Comparison of ENCODE assay signal across 1 fruit fly cellular context in genomic region chr3L:614751-615424, dm6.
TF ChIP-seq lines count a peak whose summit lies in the region.

No protein-coding gene starts in this region.

TF ChIP-seq in whole organism, embryonic, 481 proteins besides CTCF, POLR2A, EP300 and RAD21 (continued from another document and continues in another):
- TF ChIP-seq CG18764 (GFP tag; optimal IDR thresholded peaks at IDR 0.05; lab: Kevin White, UChicago) (peak; percentile 1), CG11456 (GFP tag; IDR thresholded peaks at IDR 0.05; lab: Robert Waterston, UW) (0 out of 3 replicates have a peak, but pooled peaks have one; percentile 39), Trl (optimal IDR thresholded peaks at IDR 0.05; lab: Kevin White, UChicago) (no peak), Trl (GFP tag; optimal IDR thresholded peaks at IDR 0.05; lab: Kevin White, UChicago) (no peak), Dip2 (GFP tag; IDR thresholded peaks at IDR 0.05; lab: Robert Waterston, UW) (no peak), CG31224 (GFP tag; IDR thresholded peaks at IDR 0.05; lab: Robert Waterston, UW) (no peak), Awh (GFP tag; IDR thresholded peaks at IDR 0.05; lab: Robert Waterston, UW) (peak; percentile 77), pzg (GFP tag; optimal IDR thresholded peaks at IDR 0.05; lab: Kevin White, UChicago) (no peak), CG8765 (GFP tag; IDR thresholded peaks at IDR 0.05; lab: Robert Waterston, UW) (no peak), caup (GFP tag; optimal IDR thresholded peaks at IDR 0.05; lab: Kevin White, UChicago; ENCODE audit: severe bottlenecking) (no peak), D (optimal IDR thresholded peaks at IDR 0.05; lab: Kevin White, UChicago) (no peak), D (GFP tag; optimal IDR thresholded peaks at IDR 0.05; lab: Kevin White, UChicago) (no peak), CG10209 (GFP tag; optimal IDR thresholded peaks at IDR 0.05; lab: Kevin White, UChicago) (peak; percentile 85), CG2202 (tag; optimal IDR thresholded peaks at IDR 0.05; lab: Kevin White, UChicago) (peak; percentile 43), CHES-1-like (GFP tag; optimal IDR thresholded peaks at IDR 0.05; lab: Kevin White, UChicago) (no peak), Hmx (GFP tag; optimal IDR thresholded peaks at IDR 0.05; lab: Kevin White, UChicago) (no peak), cad (GFP tag; optimal IDR thresholded peaks at IDR 0.05; lab: Kevin White, UChicago) (no peak), ind (GFP tag; optimal IDR thresholded peaks at IDR 0.05; lab: Kevin White, UChicago) (no peak), fru (optimal IDR thresholded peaks at IDR 0.05; lab: Kevin White, UChicago) (no peak), CG10543 (GFP tag; optimal IDR thresholded peaks at IDR 0.05; lab: Kevin White, UChicago) (peak; percentile 56), HmgZ (tag; optimal IDR thresholded peaks at IDR 0.05; lab: Kevin White, UChicago) (peak; percentile 39), fu2 (GFP tag; optimal IDR thresholded peaks at IDR 0.05; lab: Kevin White, UChicago) (no peak), CG4707 (GFP tag; optimal IDR thresholded peaks at IDR 0.05; lab: Kevin White, UChicago) (peak; percentile 46), Lhr (GFP tag; optimal IDR thresholded peaks at IDR 0.05; lab: Kevin White, UChicago) (peak; percentile 4), crc (GFP tag; optimal IDR thresholded peaks at IDR 0.05; lab: Kevin White, UChicago) (no peak), CG9876 (GFP tag; optimal IDR thresholded peaks at IDR 0.05; lab: Kevin White, UChicago) (no peak), hkb (optimal IDR thresholded peaks at IDR 0.05; lab: Kevin White, UChicago) (no peak), hkb (GFP tag; IDR thresholded peaks at IDR 0.05; lab: Robert Waterston, UW) (peak; percentile 72), CG6683 (GFP tag; optimal IDR thresholded peaks at IDR 0.05; lab: Kevin White, UChicago) (no peak), ara (GFP tag; IDR thresholded peaks at IDR 0.05; lab: Robert Waterston, UW) (peak; percentile 47; the same call in 1 of the 2 replicates), CG9437 (GFP tag; optimal IDR thresholded peaks at IDR 0.05; lab: Kevin White, UChicago) (no peak), CG15073 (GFP tag; optimal IDR thresholded peaks at IDR 0.05; lab: Kevin White, UChicago) (no peak), bab2 (GFP tag; optimal IDR thresholded peaks at IDR 0.05; lab: Kevin White, UChicago) (no peak), Ravus (GFP tag; IDR thresholded peaks at IDR 0.05; lab: Robert Waterston, UW) (no peak), tup (GFP tag; optimal IDR thresholded peaks at IDR 0.05; lab: Kevin White, UChicago) (no peak), Ada2b (GFP tag; IDR thresholded peaks at IDR 0.05; lab: Robert Waterston, UW) (no peak), CG3847 (GFP tag; IDR thresholded peaks at IDR 0.05; lab: Robert Waterston, UW) (no peak), dati (GFP tag; IDR thresholded peaks at IDR 0.05; lab: Robert Waterston, UW) (no peak), Bgb (GFP tag; IDR thresholded peaks at IDR 0.05; lab: Robert Waterston, UW; ENCODE audit: partially characterized antibody) (0 out of 2 replicates have a peak, but pooled peaks have one; percentile 40), unpg (GFP tag; optimal IDR thresholded peaks at IDR 0.05; lab: Kevin White, UChicago) (peak; percentile 16), MBD-R2 (GFP tag; IDR thresholded peaks at IDR 0.05; lab: Robert Waterston, UW) (peak; percentile 29; the same call in 1 of the 2 replicates), Jarid2 (GFP tag; optimal IDR thresholded peaks at IDR 0.05; lab: Kevin White, UChicago) (no peak), Sry-β (GFP tag; optimal IDR thresholded peaks at IDR 0.05; lab: Kevin White, UChicago) (no peak), gem (tag; optimal IDR thresholded peaks at IDR 0.05; lab: Kevin White, UChicago) (no peak), MTF-1 (GFP tag; optimal IDR thresholded peaks at IDR 0.05; lab: Kevin White, UChicago; ENCODE audit: borderline replicate concordance) (peak; percentile 47), CG14710 (tag; optimal IDR thresholded peaks at IDR 0.05; lab: Kevin White, UChicago) (no peak), mirr (GFP tag; optimal IDR thresholded peaks at IDR 0.05; lab: Kevin White, UChicago) (peak; percentile 46), CG10565 (GFP tag; optimal IDR thresholded peaks at IDR 0.05; lab: Kevin White, UChicago) (no peak), nau (GFP tag; optimal IDR thresholded peaks at IDR 0.05; lab: Kevin White, UChicago) (peak; percentile 54), Tbp (GFP tag; optimal IDR thresholded peaks at IDR 0.05; lab: Kevin White, UChicago) (no peak), Six4 (GFP tag; optimal IDR thresholded peaks at IDR 0.05; lab: Kevin White, UChicago) (no peak), chn (GFP tag; optimal IDR thresholded peaks at IDR 0.05; lab: Kevin White, UChicago) (no peak), CG14965 (GFP tag; optimal IDR thresholded peaks at IDR 0.05; lab: Kevin White, UChicago; ENCODE audit: borderline replicate concordance) (no peak), ranshi (GFP tag; IDR thresholded peaks at IDR 0.05; lab: Robert Waterston, UW) (peak; percentile 35; the same call in 1 of the 2 replicates), CG11093 (GFP tag; IDR thresholded peaks at IDR 0.05; lab: Robert Waterston, UW) (no peak), CG9609 (GFP tag; optimal IDR thresholded peaks at IDR 0.05; lab: Kevin White, UChicago) (no peak), shn (GFP tag; optimal IDR thresholded peaks at IDR 0.05; lab: Kevin White, UChicago) (no peak), BEAF-32 (GFP tag; optimal IDR thresholded peaks at IDR 0.05; lab: Kevin White, UChicago) (no peak), ap (GFP tag; IDR thresholded peaks at IDR 0.05; lab: Robert Waterston, UW) (0 out of 2 replicates have a peak, but pooled peaks have one; percentile 9), gsb (GFP tag; IDR thresholded peaks at IDR 0.05; lab: Robert Waterston, UW) (no peak), ato (GFP tag; IDR thresholded peaks at IDR 0.05; lab: Robert Waterston, UW; ENCODE audit: partially characterized antibody) (no peak), kni (GFP tag; optimal IDR thresholded peaks at IDR 0.05; lab: Kevin White, UChicago) (peak; percentile 91), CG8924 (tag; optimal IDR thresholded peaks at IDR 0.05; lab: Kevin White, UChicago) (no peak), lilli (GFP tag; optimal IDR thresholded peaks at IDR 0.05; lab: Kevin White, UChicago) (no peak), Ptx1 (GFP tag; IDR thresholded peaks at IDR 0.05; lab: Robert Waterston, UW) (no peak), CG8089 (GFP tag; optimal IDR thresholded peaks at IDR 0.05; lab: Kevin White, UChicago) (no peak), pros (GFP tag; optimal IDR thresholded peaks at IDR 0.05; lab: Kevin White, UChicago) (no peak), CG12769 (tag; optimal IDR thresholded peaks at IDR 0.05; lab: Kevin White, UChicago) (peak; percentile 93), sd (tag; optimal IDR thresholded peaks at IDR 0.05; lab: Kevin White, UChicago) (peak; percentile 99), Ets65A (GFP tag; lab: Kevin White, UChicago) (no peak), CG17186 (GFP tag; optimal IDR thresholded peaks at IDR 0.05; lab: Kevin White, UChicago) (no peak), CG11398 (GFP tag; optimal IDR thresholded peaks at IDR 0.05; lab: Kevin White, UChicago) (no peak), Opbp (GFP tag; IDR thresholded peaks at IDR 0.05; lab: Robert Waterston, UW; ENCODE audit: partially characterized antibody) (peak; percentile 36; the same call in 1 of the 3 replicates), CkIIα-i1 (GFP tag; IDR thresholded peaks at IDR 0.05; lab: Robert Waterston, UW) (no peak), rib (GFP tag; IDR thresholded peaks at IDR 0.05; lab: Robert Waterston, UW) (no peak), B-H1 (GFP tag; IDR thresholded peaks at IDR 0.05; lab: Robert Waterston, UW) (no peak), chif (GFP tag; optimal IDR thresholded peaks at IDR 0.05; lab: Kevin White, UChicago) (no peak), Med (GFP tag; lab: Kevin White, UChicago) (peak; percentile 79), CG10274 (GFP tag; optimal IDR thresholded peaks at IDR 0.05; lab: Kevin White, UChicago) (no peak), sim (GFP tag; IDR thresholded peaks at IDR 0.05; lab: Robert Waterston, UW) (peak; percentile 47; the same call in 1 of the 2 replicates), Atf6 (GFP tag; IDR thresholded peaks at IDR 0.05; lab: Robert Waterston, UW) (no peak; the same call in 1 of the 2 replicates), scrt (GFP tag; optimal IDR thresholded peaks at IDR 0.05; lab: Kevin White, UChicago) (no peak), CG15269 (tag; optimal IDR thresholded peaks at IDR 0.05; lab: Kevin White, UChicago) (peak; percentile 46), CG5245 (GFP tag; optimal IDR thresholded peaks at IDR 0.05; lab: Kevin White, UChicago) (no peak), CG2116 (GFP tag; optimal IDR thresholded peaks at IDR 0.05; lab: Kevin White, UChicago) (no peak), CG6689 (GFP tag; IDR thresholded peaks at IDR 0.05; lab: Robert Waterston, UW) (no peak), Hmr (GFP tag; optimal IDR thresholded peaks at IDR 0.05; lab: Kevin White, UChicago) (peak; percentile 25), Stat92E (GFP tag; optimal IDR thresholded peaks at IDR 0.05; lab: Kevin White, UChicago) (no peak), al (GFP tag; IDR thresholded peaks at IDR 0.05; lab: Robert Waterston, UW) (no peak), ERR (GFP tag; optimal IDR thresholded peaks at IDR 0.05; lab: Kevin White, UChicago) (no peak), CG1832 (GFP tag; optimal IDR thresholded peaks at IDR 0.05; lab: Kevin White, UChicago) (no peak), hth (optimal IDR thresholded peaks at IDR 0.05; lab: Kevin White, UChicago) (no peak), psq (GFP tag; optimal IDR thresholded peaks at IDR 0.05; lab: Kevin White, UChicago) (no peak), CG7745 (tag; optimal IDR thresholded peaks at IDR 0.05; lab: Kevin White, UChicago) (no peak), E2f1 (GFP tag; IDR thresholded peaks at IDR 0.05; lab: Robert Waterston, UW) (no peak), CG13296 (GFP tag; optimal IDR thresholded peaks at IDR 0.05; lab: Kevin White, UChicago) (no peak), sens-2 (GFP tag; IDR thresholded peaks at IDR 0.05; lab: Robert Waterston, UW) (peak; percentile 33; the same call in 1 of the 2 replicates), usp (GFP tag; optimal IDR thresholded peaks at IDR 0.05; lab: Kevin White, UChicago) (no peak), tna (GFP tag; IDR thresholded peaks at IDR 0.05; lab: Robert Waterston, UW; ENCODE audit: partially characterized antibody) (no peak), ems (GFP tag; optimal IDR thresholded peaks at IDR 0.05; lab: Kevin White, UChicago) (no peak), sima (GFP tag; optimal IDR thresholded peaks at IDR 0.05; lab: Kevin White, UChicago) (no peak), dimm (GFP tag; IDR thresholded peaks at IDR 0.05; lab: Robert Waterston, UW) (no peak), exex (tag; optimal IDR thresholded peaks at IDR 0.05; lab: Kevin White, UChicago) (no peak), esg (GFP tag; conservative IDR thresholded peaks at IDR 0.05; lab: Robert Waterston, UW) (no peak), sens (GFP tag; lab: Kevin White, UChicago) (no peak), CG2875 (GFP tag; optimal IDR thresholded peaks at IDR 0.05; lab: Kevin White, UChicago) (peak; percentile 74), Gsc (GFP tag; IDR thresholded peaks at IDR 0.05; lab: Robert Waterston, UW) (no peak), Atf3 (GFP tag; optimal IDR thresholded peaks at IDR 0.05; lab: Kevin White, UChicago) (no peak), cg (GFP tag; optimal IDR thresholded peaks at IDR 0.05; lab: Kevin White, UChicago) (peak; percentile 31), YL-1 (GFP tag; optimal IDR thresholded peaks at IDR 0.05; lab: Kevin White, UChicago) (no peak), CG30431 (GFP tag; optimal IDR thresholded peaks at IDR 0.05; lab: Kevin White, UChicago) (peak; percentile 18), TFAM (GFP tag; optimal IDR thresholded peaks at IDR 0.05; lab: Kevin White, UChicago) (no peak), CG11723 (GFP tag; optimal IDR thresholded peaks at IDR 0.05; lab: Kevin White, UChicago) (peak; percentile 16), CG17802 (tag; optimal IDR thresholded peaks at IDR 0.05; lab: Kevin White, UChicago) (no peak), sisA (GFP tag; IDR thresholded peaks at IDR 0.05; lab: Robert Waterston, UW) (no peak), CG33213 (GFP tag; optimal IDR thresholded peaks at IDR 0.05; lab: Kevin White, UChicago) (no peak), pho (GFP tag; optimal IDR thresholded peaks at IDR 0.05; lab: Kevin White, UChicago) (no peak), CG43689 (GFP tag; IDR thresholded peaks at IDR 0.05; lab: Robert Waterston, UW) (no peak), gcm (GFP tag; optimal IDR thresholded peaks at IDR 0.05; lab: Kevin White, UChicago) (peak; percentile 18), Hr78 (GFP tag; optimal IDR thresholded peaks at IDR 0.05; lab: Kevin White, UChicago) (no peak), CG6272 (GFP tag; IDR thresholded peaks at IDR 0.05; lab: Robert Waterston, UW) (no peak), oc (tag; optimal IDR thresholded peaks at IDR 0.05; lab: Kevin White, UChicago) (peak; percentile 89), crol (GFP tag; IDR thresholded peaks at IDR 0.05; lab: Robert Waterston, UW) (peak; percentile 95), CG17361 (GFP tag; IDR thresholded peaks at IDR 0.05; lab: Robert Waterston, UW) (no peak), CG12236 (GFP tag; optimal IDR thresholded peaks at IDR 0.05; lab: Kevin White, UChicago) (no peak), inv (GFP tag; IDR thresholded peaks at IDR 0.05; lab: Robert Waterston, UW; ENCODE audit: partially characterized antibody) (no peak), chinmo (GFP tag; IDR thresholded peaks at IDR 0.05; lab: Robert Waterston, UW; ENCODE audit: partially characterized antibody) (peak; percentile 89), sna (GFP tag; IDR thresholded peaks at IDR 0.05; lab: Robert Waterston, UW; ENCODE audit: partially characterized antibody) (0 out of 2 replicates have a peak, but pooled peaks have one; percentile 13), az2 (GFP tag; optimal IDR thresholded peaks at IDR 0.05; lab: Kevin White, UChicago) (no peak), wor (GFP tag; IDR thresholded peaks at IDR 0.05; lab: Robert Waterston, UW) (no peak), CG3726 (GFP tag; IDR thresholded peaks at IDR 0.05; lab: Robert Waterston, UW) (no peak), bbx (GFP tag; IDR thresholded peaks at IDR 0.05; lab: Robert Waterston, UW; ENCODE audit: partially characterized antibody) (peak; percentile 46; the same call in 1 of the 2 replicates), mld (GFP tag; IDR thresholded peaks at IDR 0.05; lab: Robert Waterston, UW; ENCODE audit: partially characterized antibody) (no peak), z (GFP tag; IDR thresholded peaks at IDR 0.05; lab: Robert Waterston, UW) (peak; percentile 62; the same call in 1 of the 3 replicates), bcd (GFP tag; optimal IDR thresholded peaks at IDR 0.05; lab: Kevin White, UChicago) (peak; percentile 7), ci (GFP tag; IDR thresholded peaks at IDR 0.05; lab: Robert Waterston, UW) (peak; percentile 86)
